Worm (Caenorhabditis elegans) whole organism, L1 larva: ENCODE data around the gene K05F1.8.
"Not testable (repeated sequence)": the region's sequence is repeated elsewhere in the genome, so short reads cannot be mapped to it uniquely, and the experiment has no call there.

Source experiments
- mdl-1 ChIP-seq, 2 experiments: fragments of 150-350 bp; optimal IDR thresholded peaks; 2 replicates each; lab custom pipeline; 2014 to 2017; ENCODE audit warnings: missing biosample characterization in 2 of 2, missing genetic modification characterization in 2 of 2, inconsistent platforms in 1 of 2
- nhr-237 ChIP-seq: fragments of 150-350 bp; optimal IDR thresholded peaks from 2 replicates; lab custom pipeline; 2014; ENCODE audit warnings: missing biosample characterization, missing genetic modification characterization
- nhr-28 ChIP-seq: fragments of 150-350 bp; optimal IDR thresholded peaks from 2 replicates; lab custom pipeline; 2014; ENCODE audit warnings: missing biosample characterization, missing genetic modification characterization
- sup-37 ChIP-seq: fragments of 200-800 bp; sonication (Bioruptor generic); optimal IDR thresholded peaks from 2 replicates; lab custom pipeline; 2018; ENCODE audit warnings: mild to moderate bottlenecking, missing genetic modification characterization, missing compliant biosample characterization
- swsn-7 ChIP-seq: sonication (generic microtip); optimal IDR thresholded peaks from 2 replicates; lab custom pipeline; 2016; ENCODE audit warnings: missing genetic modification characterization, missing compliant biosample characterization

- TF ChIP-seq nhr-237; swsn-7 (tag; lab: Kevin White, UChicago); sup-37 (GFP tag; lab: Kevin White, UChicago); nhr-28 (tag; lab: Kevin White, UChicago); mdl-1 (tag; optimal IDR thresholded peaks at IDR 0.05; lab: Kevin White, UChicago): not testable (repeated sequence)
These were observed 15.9 kb upstream of the K05F1.8 start, which contains the start of gene wago-5 for ce11 chrII:5815382-5815781.
